Worm (Caenorhabditis elegans) whole organism, young adult: ENCODE measurements around the gene daao-1.

Source experiments
- B0261.1 ChIP-seq: sonication (generic microtip); optimal IDR thresholded peaks from 2 replicates; lab custom pipeline; 2016; ENCODE audit warnings: mild to moderate bottlenecking, missing genetic modification characterization, moderate library complexity, missing compliant biosample characterization
- B0336.3 ChIP-seq: fragments of 200-800 bp; sonication (Bioruptor generic); IDR thresholded peaks from 2 replicates; pipeline ENCODE4 v1.3.6; 2022; ENCODE audit warnings: missing genetic modification characterization, missing compliant biosample characterization
- D2030.7 ChIP-seq: fragments of 200-800 bp; sonication (Bioruptor generic); IDR thresholded peaks from 2 replicates; pipeline ENCODE4 v1.3.6; 2022; ENCODE audit warnings: missing genetic modification reagents, missing genetic modification characterization, missing compliant biosample characterization
- F10E7.11 ChIP-seq: sonication (generic microtip); optimal IDR thresholded peaks from 2 replicates; lab custom pipeline; 2017; ENCODE audit warnings: mild to moderate bottlenecking, missing genetic modification characterization, moderate library complexity, missing compliant biosample characterization
- F33H1.4 ChIP-seq: fragments of 200-800 bp; sonication (Bioruptor generic); IDR thresholded peaks from 2 replicates; pipeline ENCODE4 v1.3.6; 2022; ENCODE audit warnings: missing genetic modification reagents, missing genetic modification characterization, missing compliant biosample characterization
- F37B4.10 ChIP-seq: fragments of 200-800 bp; sonication (Bioruptor generic); IDR thresholded peaks from 2 replicates; pipeline ENCODE4 v1.3.6; 2022; ENCODE audit warnings: missing genetic modification characterization, missing compliant biosample characterization
- F49E8.2 ChIP-seq: sonication (generic microtip); optimal IDR thresholded peaks from 3 replicates; lab custom pipeline; 2017; ENCODE audit warnings: missing genetic modification characterization, mild to moderate bottlenecking, missing compliant biosample characterization, antibody characterized with exemption, moderate library complexity; ENCODE audit not compliant: insufficient read depth
- F52B5.7 ChIP-seq: sonication (generic microtip); optimal IDR thresholded peaks from 2 replicates; lab custom pipeline; 2016; ENCODE audit warnings: mild to moderate bottlenecking, missing genetic modification characterization, missing compliant biosample characterization
- F57A8.1 ChIP-seq: fragments of 200-800 bp; sonication (Bioruptor generic); optimal IDR thresholded peaks from 2 replicates; lab custom pipeline; 2018; ENCODE audit warnings: mild to moderate bottlenecking, missing genetic modification characterization, moderate library complexity, missing compliant biosample characterization
- K12H6.12 ChIP-seq: fragments of 200-800 bp; sonication (Bioruptor generic); optimal IDR thresholded peaks from 2 replicates; lab custom pipeline; 2018; ENCODE audit warnings: mild to moderate bottlenecking, missing genetic modification characterization, missing compliant biosample characterization
- T26A5.8 ChIP-seq: sonication (generic microtip); optimal IDR thresholded peaks from 2 replicates; lab custom pipeline; 2016; ENCODE audit warnings: missing genetic modification characterization, missing compliant biosample characterization
- Y79H2A.3 ChIP-seq: fragments of 200-800 bp; sonication (Bioruptor generic); conservative IDR thresholded peaks from 2 replicates; pipeline ENCODE4 v1.3.6; 2022; ENCODE audit warnings: missing genetic modification reagents, missing genetic modification characterization, missing compliant biosample characterization
- ZK185.1 ChIP-seq: sonication (generic microtip); optimal IDR thresholded peaks from 2 replicates; lab custom pipeline; 2016; ENCODE audit warnings: mild to moderate bottlenecking, missing genetic modification characterization, missing compliant biosample characterization; ENCODE audit not compliant: poor library complexity, severe bottlenecking
- akir-1 ChIP-seq: fragments of 200-800 bp; sonication (Bioruptor generic); optimal IDR thresholded peaks from 2 replicates; lab custom pipeline; 2018; ENCODE audit warnings: mild to moderate bottlenecking, missing genetic modification characterization, moderate library complexity, missing compliant biosample characterization
- aptf-2 ChIP-seq: fragments of 200-800 bp; sonication (Bioruptor generic); conservative IDR thresholded peaks from 2 replicates; pipeline ENCODE4 v1.3.6; 2022; ENCODE audit warnings: missing genetic modification reagents, missing genetic modification characterization, missing compliant biosample characterization
- athp-1 ChIP-seq: sonication (generic microtip); optimal IDR thresholded peaks from 2 replicates; lab custom pipeline; 2017; ENCODE audit warnings: mild to moderate bottlenecking, missing genetic modification characterization, missing compliant biosample characterization
- bed-2 ChIP-seq: fragments of 200-800 bp; sonication (Bioruptor generic); IDR thresholded peaks from 2 replicates; pipeline ENCODE4 v1.3.6; 2022; ENCODE audit warnings: missing genetic modification reagents, missing genetic modification characterization, missing compliant biosample characterization
- ccch-3 ChIP-seq: fragments of 200-800 bp; sonication (Bioruptor generic); optimal IDR thresholded peaks from 2 replicates; lab custom pipeline; 2018; ENCODE audit warnings: mild to moderate bottlenecking, missing genetic modification characterization, missing compliant biosample characterization
- cebp-2 ChIP-seq: fragments of 200-800 bp; sonication (Bioruptor generic); IDR thresholded peaks from 2 replicates; pipeline ENCODE4 v1.3.6; 2022; ENCODE audit warnings: missing genetic modification characterization, missing compliant biosample characterization
- ceh-40 ChIP-seq: fragments of 200-800 bp; sonication (Bioruptor generic); IDR thresholded peaks from 2 replicates; pipeline ENCODE4 v1.3.6; 2022; ENCODE audit warnings: missing genetic modification characterization, missing compliant biosample characterization
- chd-7 ChIP-seq: sonication (generic microtip); optimal IDR thresholded peaks from 2 replicates; lab custom pipeline; 2016; ENCODE audit warnings: mild to moderate bottlenecking, missing genetic modification characterization, moderate library complexity, missing compliant biosample characterization
- die-1 ChIP-seq: sonication (generic microtip); optimal IDR thresholded peaks from 2 replicates; lab custom pipeline; 2016; ENCODE audit warnings: missing genotype, mild to moderate bottlenecking, missing genetic modification characterization, missing compliant biosample characterization
- dpl-1 ChIP-seq: fragments of 150-350 bp; optimal IDR thresholded peaks from 2 replicates; lab custom pipeline; 2014; ENCODE audit warnings: missing biosample characterization, missing genetic modification reagents, missing genetic modification characterization
- ets-4 ChIP-seq: fragments of 200-800 bp; sonication (Bioruptor generic); optimal IDR thresholded peaks from 2 replicates; lab custom pipeline; 2018; ENCODE audit warnings: mild to moderate bottlenecking, missing genetic modification characterization, missing compliant biosample characterization
- hlh-26 ChIP-seq: fragments of 200-800 bp; sonication (Bioruptor generic); conservative IDR thresholded peaks from 2 replicates; pipeline ENCODE4 v1.3.6; 2022; ENCODE audit warnings: missing genetic modification reagents, missing genetic modification characterization, missing compliant biosample characterization
- hsf-1 ChIP-seq: fragments of 200-800 bp; sonication (Bioruptor generic); IDR thresholded peaks from 2 replicates; pipeline ENCODE4 v1.3.6; 2022; ENCODE audit warnings: missing genetic modification reagents, missing genetic modification characterization, missing compliant biosample characterization
- lin-26 ChIP-seq: fragments of 200-800 bp; sonication (Bioruptor generic); IDR thresholded peaks from 2 replicates; pipeline ENCODE4 v1.3.6; 2022; ENCODE audit warnings: missing genetic modification reagents, missing genetic modification characterization, missing compliant biosample characterization
- lin-35 ChIP-seq, 3 experiments: fragments of 150-350 bp in 2 of 3; sonication (generic microtip) in 1 of 3; optimal IDR thresholded peaks; 2 replicates each; lab custom pipeline; 2014 to 2018; ENCODE audit warnings: missing biosample characterization in 3 of 3, missing genetic modification characterization in 3 of 3, missing genetic modification reagents in 3 of 3
- lir-1 ChIP-seq: fragments of 200-800 bp; sonication (Bioruptor generic); conservative IDR thresholded peaks from 2 replicates; pipeline ENCODE4 v1.3.6; 2022; ENCODE audit warnings: missing genetic modification reagents, missing genetic modification characterization, missing compliant biosample characterization
- madf-10 ChIP-seq: sonication (generic microtip); optimal IDR thresholded peaks from 2 replicates; lab custom pipeline; 2016; ENCODE audit warnings: mild to moderate bottlenecking, missing genetic modification characterization, missing compliant biosample characterization
- madf-3 ChIP-seq: fragments of 200-800 bp; sonication (Bioruptor generic); IDR thresholded peaks from 2 replicates; pipeline ENCODE4 v1.3.6; 2022; ENCODE audit warnings: missing genetic modification reagents, missing genetic modification characterization, missing compliant biosample characterization
- madf-8 ChIP-seq: fragments of 200-800 bp; sonication (Bioruptor generic); conservative IDR thresholded peaks from 2 replicates; pipeline ENCODE4 v1.3.6; 2022; ENCODE audit warnings: missing genetic modification reagents, missing genetic modification characterization, missing compliant biosample characterization
- mxl-1 ChIP-seq: sonication (generic microtip); optimal IDR thresholded peaks from 2 replicates; lab custom pipeline; 2016; ENCODE audit warnings: missing genetic modification characterization, missing compliant biosample characterization
- nfya-2 ChIP-seq: fragments of 200-800 bp; sonication (Bioruptor generic); IDR thresholded peaks from 2 replicates; pipeline ENCODE4 v1.3.6; 2022; ENCODE audit warnings: missing genetic modification reagents, missing genetic modification characterization, missing compliant biosample characterization
- nhr-120 ChIP-seq: fragments of 200-800 bp; sonication (Bioruptor generic); IDR thresholded peaks from 2 replicates; pipeline ENCODE4 v1.3.6; 2022; ENCODE audit warnings: missing genetic modification characterization, missing compliant biosample characterization
- nhr-80 ChIP-seq: sonication (generic microtip); optimal IDR thresholded peaks from 2 replicates; lab custom pipeline; 2016; ENCODE audit warnings: missing genetic modification characterization, missing compliant biosample characterization
- rcor-1 ChIP-seq: fragments of 200-800 bp; sonication (Bioruptor generic); IDR thresholded peaks from 2 replicates; pipeline ENCODE4 v1.3.6; 2022; ENCODE audit warnings: missing genetic modification reagents, missing genetic modification characterization, missing compliant biosample characterization
- rpc-1 ChIP-seq, 2 experiments: fragments of 150-350 bp in 1 of 2; sonication (generic microtip) in 1 of 2; optimal IDR thresholded peaks; 2 replicates each; lab custom pipeline; 2014 to 2018; ENCODE audit warnings: missing biosample characterization in 1 of 2, missing genetic modification characterization in 1 of 2, missing genetic modification reagents in 1 of 2, missing genotype in 1 of 2
- somi-1 ChIP-seq: fragments of 200-800 bp; sonication (Bioruptor generic); optimal IDR thresholded peaks from 2 replicates; lab custom pipeline; 2018; ENCODE audit warnings: mild to moderate bottlenecking, missing genetic modification characterization, missing compliant biosample characterization
- tlf-1 ChIP-seq: fragments of 200-800 bp; sonication (Bioruptor generic); optimal IDR thresholded peaks from 2 replicates; lab custom pipeline; 2018; ENCODE audit warnings: mild to moderate bottlenecking, missing genetic modification characterization, missing compliant biosample characterization
- unc-62 ChIP-seq: fragments of 150-350 bp; optimal IDR thresholded peaks from 2 replicates; lab custom pipeline; 2014; ENCODE audit warnings: missing biosample characterization, missing genetic modification reagents, missing genetic modification characterization
- xnd-1 ChIP-seq: sonication (generic microtip); optimal IDR thresholded peaks from 2 replicates; lab custom pipeline; 2016; ENCODE audit warnings: missing genotype, missing genetic modification reagents, missing genetic modification characterization, missing compliant biosample characterization
- ztf-26 ChIP-seq: sonication (generic microtip); optimal IDR thresholded peaks from 2 replicates; lab custom pipeline; 2017; ENCODE audit warnings: missing genetic modification characterization, missing compliant biosample characterization

Gene daao-1

ce11 chrIV:2640950-2641349 lies 27.0 kb downstream of the daao-1 start, which contains the start of the genes mdf-2 and nduv-3 (continued):
- no peak for TF ChIP-seq ets-4 (GFP tag; lab: Kevin White, UChicago)
- TF ChIP-seq F37B4.10 (GFP tag; lab: Robert Waterston, UW), result no peak
- TF ChIP-seq B0261.1, result peak; percentile 22
- no peak for TF ChIP-seq rpc-1 (optimal IDR thresholded peaks at IDR 0.05; lab: Kevin White, UChicago)
- TF ChIP-seq rpc-1 (tag; optimal IDR thresholded peaks at IDR 0.05; lab: Kevin White, UChicago), result no peak
- TF ChIP-seq madf-3 (GFP tag; lab: Robert Waterston, UW), result peak; percentile 72; the same call in 1 of the 2 replicates
- TF ChIP-seq dpl-1, result peak; percentile 77
- TF ChIP-seq ccch-3, result no peak
- peak; percentile 54; the same call in 1 of the 2 replicates for TF ChIP-seq rcor-1 (GFP tag; lab: Robert Waterston, UW)
- TF ChIP-seq aptf-2 (GFP tag; lab: Robert Waterston, UW), result no peak
- peak; percentile 69 for TF ChIP-seq madf-8 (GFP tag; lab: Robert Waterston, UW)
- no peak for TF ChIP-seq nhr-120
- TF ChIP-seq bed-2 (GFP tag; lab: Robert Waterston, UW), result no peak
- TF ChIP-seq F10E7.11 (tag; lab: Kevin White, UChicago), result no peak
- TF ChIP-seq ztf-26 (tag; lab: Kevin White, UChicago), result peak; percentile 26
- peak; percentile 56; the same call in 1 of the 2 replicates for TF ChIP-seq hsf-1 (GFP tag; lab: Robert Waterston, UW)
- TF ChIP-seq F33H1.4 (GFP tag; lab: Robert Waterston, UW), result peak; percentile 70
- no peak for TF ChIP-seq madf-10 (tag; lab: Kevin White, UChicago)
- TF ChIP-seq K12H6.12 (tag; lab: Kevin White, UChicago), result no peak
- no peak for TF ChIP-seq ZK185.1 (tag; lab: Kevin White, UChicago)
- peak; percentile 66 for TF ChIP-seq B0336.3 (GFP tag; lab: Robert Waterston, UW)
- no peak for TF ChIP-seq nfya-2 (GFP tag; lab: Robert Waterston, UW)
- peak; percentile 43 for TF ChIP-seq tlf-1 (GFP tag; lab: Kevin White, UChicago)
- peak; percentile 53 for TF ChIP-seq xnd-1 (tag; lab: Kevin White, UChicago)
- TF ChIP-seq unc-62 (GFP tag; lab: Kevin White, UChicago), result no peak
- no peak for TF ChIP-seq lir-1
- TF ChIP-seq Y79H2A.3, result no peak
- no peak for TF ChIP-seq F57A8.1
- no peak for TF ChIP-seq ceh-40
- TF ChIP-seq F49E8.2 (tag; lab: Kevin White, UChicago), result no peak
- TF ChIP-seq die-1, result no peak
- no peak for TF ChIP-seq hlh-26 (GFP tag; lab: Robert Waterston, UW)
- no peak for TF ChIP-seq somi-1 (GFP tag; lab: Kevin White, UChicago)
- peak in 2 of 3 experiments; percentile 64 to 88 for TF ChIP-seq lin-35 (GFP tag; optimal IDR thresholded peaks at IDR 0.05; lab: Kevin White, UChicago)
- no peak for TF ChIP-seq akir-1 (GFP tag; lab: Kevin White, UChicago)
- no peak for TF ChIP-seq nhr-80 (tag; lab: Kevin White, UChicago)
- TF ChIP-seq T26A5.8, result no peak
- TF ChIP-seq cebp-2, result no peak
- peak; percentile 51 for TF ChIP-seq athp-1
- no peak for TF ChIP-seq lin-26 (GFP tag; lab: Robert Waterston, UW)
- peak; percentile 55; the same call in 1 of the 2 replicates for TF ChIP-seq D2030.7
- no peak for TF ChIP-seq chd-7 (tag; lab: Kevin White, UChicago)
- no peak for TF ChIP-seq F52B5.7
- TF ChIP-seq mxl-1 (tag; lab: Kevin White, UChicago), result no peak
